Worm (Caenorhabditis elegans) whole organism, L3 larva: ENCODE results near the gene ugt-44.
A peak's percentile ranks its signal among the peaks of the same experiment; 100 is the strongest.

Source experiments
- egl-27 ChIP-seq: sonication (generic microtip); optimal IDR thresholded peaks from 4 replicates; lab custom pipeline; 2017; ENCODE audit warnings: missing biosample characterization, missing genetic modification reagents, missing genetic modification characterization
- elt-1 ChIP-seq: fragments of 150-350 bp; optimal IDR thresholded peaks from 2 replicates; lab custom pipeline; 2014; ENCODE audit warnings: missing biosample characterization, missing genetic modification characterization
- elt-2 ChIP-seq: sonication (generic microtip); optimal IDR thresholded peaks from 2 replicates; lab custom pipeline; 2016; ENCODE audit warnings: missing genetic modification reagents, mild to moderate bottlenecking, missing genetic modification characterization, missing compliant biosample characterization
- fos-1 ChIP-seq: fragments of 150-350 bp; optimal IDR thresholded peaks from 2 replicates; lab custom pipeline; 2014; ENCODE audit warnings: missing biosample characterization, missing genetic modification characterization
- nhr-28 ChIP-seq: fragments of 150-350 bp; optimal IDR thresholded peaks from 2 replicates; lab custom pipeline; 2014; ENCODE audit warnings: missing biosample characterization, missing genetic modification characterization
- nhr-76 ChIP-seq: fragments of 150-350 bp; sonication (generic microtip); optimal IDR thresholded peaks from 5 replicates; lab custom pipeline; 2014; ENCODE audit warnings: missing biosample characterization, missing genetic modification characterization
- nhr-77 ChIP-seq: fragments of 150-350 bp; optimal IDR thresholded peaks from 2 replicates; lab custom pipeline; 2014; ENCODE audit warnings: missing biosample characterization, missing genetic modification characterization
- pha-4 ChIP-seq: fragments of 150-350 bp; optimal IDR thresholded peaks from 2 replicates; lab custom pipeline; 2014; ENCODE audit warnings: missing biosample characterization, missing genetic modification reagents, missing genetic modification characterization
- unc-62 ChIP-seq: fragments of 150-350 bp; sonication (generic microtip); optimal IDR thresholded peaks from 4 replicates; lab custom pipeline; 2014; ENCODE audit warnings: missing biosample characterization, missing genetic modification reagents, missing genetic modification characterization
- ztf-4 ChIP-seq: fragments of 150-350 bp; optimal IDR thresholded peaks from 2 replicates; lab custom pipeline; 2014; ENCODE audit warnings: missing biosample characterization, missing genetic modification characterization

ce11 chrIV:10502345-10502744, 32.8 kb downstream of the ugt-44 start:
- TF ChIP-seq elt-1 (no peak), elt-2 (peak; percentile 88), nhr-28 (tag; lab: Kevin White, UChicago) (no peak), unc-62 (GFP tag; lab: Kevin White, UChicago) (no peak), fos-1 (tag; lab: Kevin White, UChicago) (no peak), pha-4 (tag; lab: Kevin White, UChicago) (peak; percentile 96), nhr-76 (tag; lab: Kevin White, UChicago) (no peak), egl-27 (no peak), nhr-77 (no peak), ztf-4 (tag; lab: Kevin White, UChicago) (no peak)
